Worm (Caenorhabditis elegans) whole organism, L4 larva: ENCODE data around the gene cgt-3.

Source experiments
- T26A8.4 ChIP-seq: fragments of 200-800 bp; sonication (Bioruptor generic); IDR thresholded peaks from 2 replicates; pipeline ENCODE4 v1.3.6; 2022; ENCODE audit warnings: missing genetic modification characterization, missing compliant biosample characterization
- Y105C5A.15 ChIP-seq: fragments of 200-800 bp; sonication (Bioruptor generic); IDR thresholded peaks from 2 replicates; pipeline ENCODE4 v1.3.6; 2022; ENCODE audit warnings: missing genetic modification characterization, missing compliant biosample characterization
- Y5F2A.4 ChIP-seq: fragments of 200-800 bp; sonication (Bioruptor generic); optimal IDR thresholded peaks from 2 replicates; lab custom pipeline; 2018; ENCODE audit warnings: mild to moderate bottlenecking, missing genetic modification characterization, missing compliant biosample characterization
- aha-1 ChIP-seq: fragments of 150-350 bp; peaks from one replicate; lab custom pipeline; 2014; ENCODE audit warnings: missing biosample characterization, missing genetic modification characterization
- ceh-20 ChIP-seq: fragments of 200-800 bp; sonication (Bioruptor generic); IDR thresholded peaks from 2 replicates; pipeline ENCODE4 v1.3.6; 2022; ENCODE audit warnings: missing genetic modification reagents, missing genetic modification characterization, missing compliant biosample characterization
- ceh-32 ChIP-seq: sonication (generic microtip); optimal IDR thresholded peaks from 2 replicates; lab custom pipeline; 2016; ENCODE audit warnings: mild to moderate bottlenecking, missing genetic modification characterization, missing compliant biosample characterization; ENCODE audit not compliant: poor library complexity
- ceh-44 ChIP-seq: fragments of 200-800 bp; sonication (Bioruptor generic); IDR thresholded peaks from 2 replicates; pipeline ENCODE4 v1.3.6; 2022; ENCODE audit warnings: missing genetic modification reagents, missing genetic modification characterization, missing compliant biosample characterization
- ceh-62 ChIP-seq: sonication (generic microtip); optimal IDR thresholded peaks from 2 replicates; lab custom pipeline; 2017; ENCODE audit warnings: missing biosample characterization, missing genetic modification characterization
- ces-1 ChIP-seq: fragments of 150-350 bp; sonication (generic microtip); optimal IDR thresholded peaks from 4 replicates; lab custom pipeline; 2014; ENCODE audit warnings: missing biosample characterization, missing genetic modification reagents, missing genetic modification characterization
- ctbp-1 ChIP-seq: fragments of 200-800 bp; sonication (Bioruptor generic); IDR thresholded peaks from 2 replicates; pipeline ENCODE4 v1.3.6; 2022; ENCODE audit warnings: missing genetic modification reagents, missing genetic modification characterization, missing compliant biosample characterization
- dmd-8 ChIP-seq: fragments of 200-800 bp; sonication (Bioruptor generic); IDR thresholded peaks from 2 replicates; pipeline ENCODE4 v1.3.6; 2022; ENCODE audit warnings: missing genetic modification characterization, missing compliant biosample characterization
- dve-1 ChIP-seq: sonication (generic microtip); optimal IDR thresholded peaks from 2 replicates; lab custom pipeline; 2017; ENCODE audit warnings: antibody characterized with exemption, mild to moderate bottlenecking, missing genetic modification characterization, missing compliant biosample characterization; ENCODE audit not compliant: insufficient read depth
- egl-43 ChIP-seq: fragments of 200-800 bp; sonication (Bioruptor generic); IDR thresholded peaks from 2 replicates; pipeline ENCODE4 v1.3.6; 2022; ENCODE audit warnings: missing genetic modification reagents, missing genetic modification characterization, missing compliant biosample characterization
- lin-15B ChIP-seq: fragments of 150-350 bp; sonication (generic microtip); optimal IDR thresholded peaks from 3 replicates; lab custom pipeline; 2014; ENCODE audit warnings: missing biosample characterization, missing genetic modification characterization
- lin-29 ChIP-seq: fragments of 200-800 bp; sonication (Bioruptor generic); IDR thresholded peaks from 2 replicates; pipeline ENCODE4 v1.3.6; 2022; ENCODE audit warnings: missing genetic modification reagents, missing genetic modification characterization, missing compliant biosample characterization
- lin-38 ChIP-seq: fragments of 200-800 bp; sonication (Bioruptor generic); IDR thresholded peaks from 2 replicates; pipeline ENCODE4 v1.3.6; 2022; ENCODE audit warnings: missing genetic modification reagents, missing genetic modification characterization, missing compliant biosample characterization
- mes-2 ChIP-seq: sonication (generic microtip); optimal IDR thresholded peaks from 2 replicates; lab custom pipeline; 2016; ENCODE audit warnings: missing genotype, mild to moderate bottlenecking, missing genetic modification characterization, missing compliant biosample characterization; ENCODE audit not compliant: poor library complexity, severe bottlenecking
- nhr-10 ChIP-seq: fragments of 150-350 bp; optimal IDR thresholded peaks from 2 replicates; lab custom pipeline; 2014; ENCODE audit warnings: missing biosample characterization, missing genetic modification characterization
- nhr-11 ChIP-seq: fragments of 150-350 bp; optimal IDR thresholded peaks from 2 replicates; lab custom pipeline; 2014; ENCODE audit warnings: missing biosample characterization, missing genetic modification characterization
- nhr-41 ChIP-seq: fragments of 200-800 bp; sonication (Bioruptor generic); IDR thresholded peaks from 2 replicates; pipeline ENCODE4 v1.3.6; 2022; ENCODE audit warnings: missing genetic modification reagents, missing genetic modification characterization, missing compliant biosample characterization
- nhr-42 ChIP-seq: fragments of 200-800 bp; sonication (Bioruptor generic); IDR thresholded peaks from 2 replicates; pipeline ENCODE4 v1.3.6; 2022; ENCODE audit warnings: missing genetic modification characterization, missing compliant biosample characterization
- nhr-6 ChIP-seq: fragments of 150-350 bp; optimal IDR thresholded peaks from 2 replicates; lab custom pipeline; 2014; ENCODE audit warnings: missing biosample characterization, missing genetic modification characterization
- php-3 ChIP-seq: fragments of 200-800 bp; sonication (Bioruptor generic); IDR thresholded peaks from 2 replicates; pipeline ENCODE4 v1.3.6; 2022; ENCODE audit warnings: missing genetic modification reagents, missing genetic modification characterization, missing compliant biosample characterization
- pqm-1 ChIP-seq: sonication (generic microtip); optimal IDR thresholded peaks from 2 replicates; lab custom pipeline; 2017; ENCODE audit warnings: missing biosample characterization, missing genetic modification characterization
- saeg-2 ChIP-seq: fragments of 200-800 bp; sonication (Bioruptor generic); IDR thresholded peaks from 2 replicates; pipeline ENCODE4 v1.3.6; 2022; ENCODE audit warnings: missing genetic modification reagents, missing genetic modification characterization, missing compliant biosample characterization
- snpc-1.2 ChIP-seq: fragments of 200-800 bp; sonication (Bioruptor generic); IDR thresholded peaks from 2 replicates; pipeline ENCODE4 v1.3.6; 2022; ENCODE audit warnings: missing genetic modification reagents, missing genetic modification characterization, missing compliant biosample characterization
- unc-62 ChIP-seq, 3 experiments: fragments of 150-350 bp in 1 of 3; sonication (generic microtip); optimal IDR thresholded peaks in 2 of 3; peaks in 1 of 3; 1 replicate in 1 of 3; 2 replicates in 2 of 3; lab custom pipeline; 2014 to 2017; ENCODE audit warnings: missing biosample characterization in 3 of 3, missing genetic modification characterization in 3 of 3, missing genetic modification reagents in 3 of 3, missing genotype in 1 of 3
- zfp-3 ChIP-seq: fragments of 200-800 bp; sonication (Bioruptor generic); conservative IDR thresholded peaks from 2 replicates; pipeline ENCODE4 v1.3.6; 2022; ENCODE audit warnings: missing genetic modification reagents, missing genetic modification characterization, missing compliant biosample characterization
- zip-2 ChIP-seq: fragments of 150-350 bp; optimal IDR thresholded peaks from 2 replicates; lab custom pipeline; 2014; ENCODE audit warnings: missing biosample characterization, missing genetic modification characterization
- ztf-11 ChIP-seq: fragments of 150-350 bp; optimal IDR thresholded peaks from 2 replicates; lab custom pipeline; 2014; ENCODE audit warnings: missing biosample characterization, missing genetic modification characterization

cgt-3 gene

ce11 chrII:5885966-5886621 is 25.0 kb upstream of the cgt-3 start (continued):
- TF ChIP-seq ceh-20: no peak
- TF ChIP-seq lin-38: no peak; the same call in 1 of the 2 replicates
- TF ChIP-seq ces-1 (GFP tag; lab: Kevin White, UChicago): no peak
- no peak for TF ChIP-seq nhr-10 (tag; lab: Kevin White, UChicago)
- no peak for TF ChIP-seq Y105C5A.15 (GFP tag; lab: Robert Waterston, UW)
- no peak for TF ChIP-seq dmd-8
- peak; percentile 71 for TF ChIP-seq dve-1 (tag; lab: Kevin White, UChicago)
- TF ChIP-seq lin-15B: no peak
- TF ChIP-seq nhr-42: no peak
- TF ChIP-seq nhr-6 (tag; lab: Kevin White, UChicago): peak; percentile 52
- no peak for TF ChIP-seq ztf-11 (tag; lab: Kevin White, UChicago)
- TF ChIP-seq ctbp-1 (GFP tag; lab: Robert Waterston, UW): no peak
- TF ChIP-seq lin-29: no peak
- no peak for TF ChIP-seq T26A8.4 (GFP tag; lab: Robert Waterston, UW)
- TF ChIP-seq pqm-1 (tag; lab: Kevin White, UChicago): no peak
- no peak for TF ChIP-seq Y5F2A.4 (GFP tag; lab: Kevin White, UChicago)
- peak; percentile 30 for TF ChIP-seq mes-2 (tag; lab: Kevin White, UChicago)
- no peak for TF ChIP-seq ceh-32 (tag; lab: Kevin White, UChicago)
- TF ChIP-seq snpc-1.2 (GFP tag; lab: Robert Waterston, UW): no peak
- no peak for TF ChIP-seq zip-2 (tag; lab: Kevin White, UChicago)

ce11 chrII:5889417-5890139 is 21.5 kb upstream of the cgt-3 start:
- TF ChIP-seq php-3 (GFP tag; lab: Robert Waterston, UW): no peak
- 0 out of 2 replicates have a peak, but pooled peaks have one; percentile 24 for TF ChIP-seq egl-43 (GFP tag; lab: Robert Waterston, UW)
- TF ChIP-seq nhr-10 (tag; lab: Kevin White, UChicago): no peak

- TF ChIP-seq ceh-44 (GFP tag; lab: Robert Waterston, UW): no peak
- peak; percentile 82; the same call in 1 of the 2 replicates for TF ChIP-seq zfp-3 (GFP tag; lab: Robert Waterston, UW)
- peak in 1 of 2 experiments; percentile 85 for TF ChIP-seq unc-62 (GFP tag; optimal IDR thresholded peaks at IDR 0.05 in 1 of 2; lab: Kevin White, UChicago)
- TF ChIP-seq unc-62 (tag; optimal IDR thresholded peaks at IDR 0.05; lab: Kevin White, UChicago): no peak
- TF ChIP-seq saeg-2 (GFP tag; lab: Robert Waterston, UW): no peak
- TF ChIP-seq, all 104 proteins: peak for 2
Measured at ce11 chrII:5892813-5893212, 18.3 kb upstream of the cgt-3 start.

- no peak for TF ChIP-seq ceh-62 (tag; lab: Kevin White, UChicago)
Measured at ce11 chrII:5895870-5896269, 15.3 kb upstream of the cgt-3 start, which contains the start of gene F59G1.4. Gene F59G1.4 (plus strand): TSS chrII:5896170.

- TF ChIP-seq nhr-11 (tag; lab: Kevin White, UChicago): peak; percentile 66
- no peak for TF ChIP-seq nhr-41 (GFP tag; lab: Robert Waterston, UW)
- peak; percentile 74 for TF ChIP-seq aha-1 (tag; lab: Kevin White, UChicago)
Measured at ce11 chrII:5896512-5896911, 14.6 kb upstream of the cgt-3 start.
